Fruit fly (Drosophila melanogaster) whole organism, embryonic: Measurements from ENCODE around the gene CG46307.
A peak's percentile ranks its signal among the peaks of the same experiment; 100 is the strongest.

Source experiments
- Atf-2 ChIP-seq: fragments of 200-800 bp; sonication (Bioruptor generic); optimal IDR thresholded peaks from 2 replicates; lab custom pipeline; 2016; ENCODE audit warnings: missing biosample characterization, missing genetic modification characterization
- Bdp1 ChIP-seq: fragments of 200-800 bp; sonication (Bioruptor generic); optimal IDR thresholded peaks from 3 replicates; lab custom pipeline; 2016; ENCODE audit warnings: missing biosample characterization, missing genetic modification characterization
- CG10959 ChIP-seq: fragments of 200-800 bp; sonication (Bioruptor generic); IDR thresholded peaks from 2 replicates; pipeline ENCODE4 v1.3.6; 2022; ENCODE audit warnings: missing biosample characterization, missing genetic modification characterization
- CG11085 ChIP-seq: fragments of 200-800 bp; sonication (Bioruptor generic); IDR thresholded peaks from 2 replicates; pipeline ENCODE4 v1.3.6; 2022; ENCODE audit warnings: missing biosample characterization, missing genetic modification characterization
- CG11398 ChIP-seq: fragments of 200-800 bp; sonication (Bioruptor generic); optimal IDR thresholded peaks from 2 replicates; lab custom pipeline; 2016; ENCODE audit warnings: missing biosample characterization, missing genetic modification characterization
- CG12219 ChIP-seq: fragments of 200-800 bp; sonication (Bioruptor generic); optimal IDR thresholded peaks from 3 replicates; lab custom pipeline; 2018; ENCODE audit warnings: missing biosample characterization, mild to moderate bottlenecking, missing genetic modification characterization
- CG12744 ChIP-seq: fragments of 200-800 bp; sonication (Bioruptor generic); optimal IDR thresholded peaks from 2 replicates; lab custom pipeline; 2016; ENCODE audit warnings: missing biosample characterization, missing genetic modification characterization
- CG14860 ChIP-seq: fragments of 200-800 bp; sonication (Bioruptor generic); IDR thresholded peaks from 3 replicates; pipeline ENCODE4 v1.3.6; 2022; ENCODE audit warnings: missing biosample characterization, missing genetic modification characterization; ENCODE audit not compliant: partially characterized antibody
- CG16863 ChIP-seq: fragments of 200-800 bp; sonication (Bioruptor generic); optimal IDR thresholded peaks from 3 replicates; lab custom pipeline; 2016; ENCODE audit warnings: missing biosample characterization, missing genetic modification characterization
- CG1792 ChIP-seq: fragments of 200-800 bp; sonication (Bioruptor generic); optimal IDR thresholded peaks from 2 replicates; lab custom pipeline; 2016; ENCODE audit warnings: missing biosample characterization, missing genetic modification characterization
- CG18619 ChIP-seq: fragments of 200-800 bp; sonication (Bioruptor generic); optimal IDR thresholded peaks from 3 replicates; lab custom pipeline; 2017; ENCODE audit warnings: missing biosample characterization, mild to moderate bottlenecking, missing genetic modification characterization
- CG31224 ChIP-seq: fragments of 200-800 bp; sonication (Bioruptor generic); IDR thresholded peaks from 2 replicates; pipeline ENCODE4 v1.3.6; 2022; ENCODE audit warnings: missing biosample characterization, missing genetic modification characterization
- CG31365 ChIP-seq: fragments of 200-800 bp; sonication (Bioruptor generic); optimal IDR thresholded peaks from 2 replicates; lab custom pipeline; 2018; ENCODE audit warnings: missing biosample characterization, mild to moderate bottlenecking, missing genetic modification characterization
- CG4404 ChIP-seq: fragments of 200-800 bp; sonication (Bioruptor generic); IDR thresholded peaks from 2 replicates; pipeline ENCODE4 v1.3.6; 2022; ENCODE audit warnings: missing biosample characterization, missing genetic modification characterization
- CG7745 ChIP-seq: fragments of 200-800 bp; sonication (Bioruptor generic); optimal IDR thresholded peaks from 2 replicates; lab custom pipeline; 2018; ENCODE audit warnings: missing biosample characterization, mild to moderate bottlenecking, missing genetic modification characterization, moderate library complexity
- CG8478 ChIP-seq: fragments of >200 bp; optimal IDR thresholded peaks from 2 replicates; lab custom pipeline; 2018
- Dip3 ChIP-seq: fragments of 200-800 bp; sonication (Bioruptor generic); optimal IDR thresholded peaks from 3 replicates; lab custom pipeline; 2016; ENCODE audit warnings: missing biosample characterization, missing genetic modification characterization
- Fer1 ChIP-seq: fragments of 200-800 bp; sonication (Bioruptor generic); optimal IDR thresholded peaks from 2 replicates; lab custom pipeline; 2017; ENCODE audit warnings: missing biosample characterization, mild to moderate bottlenecking, missing genetic modification characterization
- Lhr ChIP-seq: fragments of 200-800 bp; sonication (Bioruptor generic); optimal IDR thresholded peaks from 3 replicates; lab custom pipeline; 2017; ENCODE audit warnings: mild to moderate bottlenecking, missing biosample characterization, missing genetic modification reagents, missing genetic modification characterization
- Lim3 ChIP-seq: fragments of 200-800 bp; sonication (Bioruptor generic); IDR thresholded peaks from 2 replicates; pipeline ENCODE4 v1.3.6; 2022; ENCODE audit warnings: missing biosample characterization, missing genetic modification characterization
- MBD-R2 ChIP-seq: fragments of 200-800 bp; sonication (Bioruptor generic); IDR thresholded peaks from 2 replicates; pipeline ENCODE4 v1.3.6; 2022; ENCODE audit warnings: missing biosample characterization, missing genetic modification characterization
- Myb ChIP-seq: fragments of 200-800 bp; sonication (Bioruptor generic); optimal IDR thresholded peaks from 2 replicates; lab custom pipeline; 2016; ENCODE audit warnings: missing biosample characterization, missing genetic modification characterization
- Oli ChIP-seq: fragments of 200-800 bp; sonication (Bioruptor generic); optimal IDR thresholded peaks from 2 replicates; lab custom pipeline; 2018; ENCODE audit warnings: missing biosample characterization, mild to moderate bottlenecking, missing genetic modification characterization, moderate library complexity
- PHDP ChIP-seq: fragments of 200-800 bp; sonication (Bioruptor generic); optimal IDR thresholded peaks from 3 replicates; lab custom pipeline; 2018; ENCODE audit warnings: missing biosample characterization, mild to moderate bottlenecking, missing genetic modification characterization, moderate library complexity
- Sox100B ChIP-seq: fragments of 200-800 bp; sonication (Bioruptor generic); optimal IDR thresholded peaks from 3 replicates; lab custom pipeline; 2018; ENCODE audit warnings: missing biosample characterization, mild to moderate bottlenecking, missing genetic modification characterization
- Stat92E ChIP-seq, 3 experiments: fragments of >200 bp in 2 of 3; fragments of 200-800 bp in 1 of 3; sonication (Bioruptor generic) in 1 of 3; optimal IDR thresholded peaks; 2 replicates each; lab custom pipeline; 2017 to 2019; ENCODE audit warnings: missing biosample characterization in 3 of 3, missing genetic modification characterization in 3 of 3, mild to moderate bottlenecking in 1 of 3, moderate library complexity in 1 of 3
- ara ChIP-seq: fragments of 200-800 bp; sonication (Bioruptor generic); IDR thresholded peaks from 2 replicates; pipeline ENCODE4 v1.3.6; 2022; ENCODE audit warnings: missing biosample characterization, missing genetic modification characterization
- cas ChIP-seq: fragments of 200-800 bp; sonication (Bioruptor generic); IDR thresholded peaks from 2 replicates; pipeline ENCODE4 v1.3.6; 2022; ENCODE audit warnings: missing biosample characterization, missing genetic modification characterization
- ci ChIP-seq: fragments of 200-800 bp; sonication (Bioruptor generic); IDR thresholded peaks from 3 replicates; pipeline ENCODE4 v1.3.6; 2022; ENCODE audit warnings: missing biosample characterization, missing genetic modification characterization
- corto ChIP-seq: fragments of 200-800 bp; sonication (Bioruptor generic); optimal IDR thresholded peaks from 2 replicates; lab custom pipeline; 2016; ENCODE audit warnings: missing biosample characterization, mild to moderate bottlenecking, missing genetic modification characterization, moderate library complexity
- danr ChIP-seq: fragments of 200-800 bp; sonication (Bioruptor generic); IDR thresholded peaks from 2 replicates; pipeline ENCODE4 v1.3.6; 2022; ENCODE audit warnings: missing biosample characterization, missing genetic modification characterization
- eve ChIP-seq, 2 experiments: fragments of >200 bp; optimal IDR thresholded peaks; 2 replicates each; lab custom pipeline; 2017; ENCODE audit warnings: missing biosample characterization in 2 of 2, missing genetic modification characterization in 2 of 2
- fd64A ChIP-seq: fragments of 200-800 bp; sonication (Bioruptor generic); optimal IDR thresholded peaks from 3 replicates; lab custom pipeline; 2018; ENCODE audit warnings: missing biosample characterization, mild to moderate bottlenecking, missing genetic modification characterization
- fd96Cb ChIP-seq: fragments of 200-800 bp; sonication (Bioruptor generic); optimal IDR thresholded peaks from 2 replicates; lab custom pipeline; 2018; ENCODE audit warnings: missing biosample characterization, mild to moderate bottlenecking, missing genetic modification characterization, moderate library complexity
- gcm ChIP-seq: fragments of 200-800 bp; sonication (Bioruptor generic); optimal IDR thresholded peaks from 2 replicates; lab custom pipeline; 2019; ENCODE audit warnings: missing biosample characterization, mild to moderate bottlenecking, missing genetic modification characterization, moderate library complexity
- gfzf ChIP-seq: fragments of 200-800 bp; sonication (Bioruptor generic); optimal IDR thresholded peaks from 2 replicates; lab custom pipeline; 2016; ENCODE audit warnings: missing biosample characterization, mild to moderate bottlenecking, missing genetic modification characterization, moderate library complexity
- ind ChIP-seq: fragments of 200-800 bp; sonication (Bioruptor generic); optimal IDR thresholded peaks from 3 replicates; lab custom pipeline; 2016; ENCODE audit warnings: missing biosample characterization, missing genetic modification characterization
- jumu ChIP-seq: fragments of 200-800 bp; sonication (Bioruptor generic); optimal IDR thresholded peaks from 3 replicates; lab custom pipeline; 2016; ENCODE audit warnings: missing biosample characterization, missing genetic modification characterization
- lab ChIP-seq: fragments of 200-800 bp; sonication (Bioruptor generic); optimal IDR thresholded peaks from 3 replicates; lab custom pipeline; 2017; ENCODE audit warnings: missing biosample characterization, missing genetic modification characterization, mild to moderate bottlenecking, moderate library complexity, missing genetic modification reagents
- mirr ChIP-seq: fragments of 200-800 bp; sonication (Bioruptor generic); optimal IDR thresholded peaks from 3 replicates; lab custom pipeline; 2018; ENCODE audit warnings: missing biosample characterization, mild to moderate bottlenecking, missing genetic modification characterization
- mld ChIP-seq: fragments of 200-800 bp; sonication (Bioruptor generic); IDR thresholded peaks from 3 replicates; pipeline ENCODE4 v1.3.6; 2022; ENCODE audit warnings: missing biosample characterization, missing genetic modification characterization; ENCODE audit not compliant: partially characterized antibody
- nau ChIP-seq: fragments of 200-800 bp; sonication (Bioruptor generic); optimal IDR thresholded peaks from 3 replicates; lab custom pipeline; 2017; ENCODE audit warnings: missing biosample characterization, mild to moderate bottlenecking, missing genetic modification characterization, missing genetic modification reagents
- nmo ChIP-seq: fragments of 200-800 bp; sonication (Bioruptor generic); optimal IDR thresholded peaks from 2 replicates; lab custom pipeline; 2018; ENCODE audit warnings: missing biosample characterization, mild to moderate bottlenecking, missing genetic modification characterization, moderate library complexity
- run ChIP-seq: fragments of 200-800 bp; sonication (Bioruptor generic); optimal IDR thresholded peaks from 3 replicates; lab custom pipeline; 2018; ENCODE audit warnings: missing biosample characterization, mild to moderate bottlenecking, missing genetic modification characterization
- sima ChIP-seq: fragments of 200-800 bp; sonication (Bioruptor generic); optimal IDR thresholded peaks from 2 replicates; lab custom pipeline; 2016; ENCODE audit warnings: missing biosample characterization, missing genetic modification characterization
- so ChIP-seq: fragments of 200-800 bp; sonication (Bioruptor generic); IDR thresholded peaks from 3 replicates; pipeline ENCODE4 v1.3.6; 2022; ENCODE audit warnings: missing biosample characterization, missing genetic modification characterization
- stc ChIP-seq: fragments of 200-800 bp; sonication (Bioruptor generic); IDR thresholded peaks from 2 replicates; pipeline ENCODE4 v1.3.6; 2022; ENCODE audit warnings: missing biosample characterization, missing genetic modification characterization
- usp ChIP-seq: fragments of >200 bp; optimal IDR thresholded peaks from 2 replicates; lab custom pipeline; 2017; ENCODE audit warnings: missing biosample characterization, missing genetic modification characterization
- yki ChIP-seq: fragments of >200 bp; optimal IDR thresholded peaks from 3 replicates; lab custom pipeline; 2018
- zen ChIP-seq: fragments of 200-800 bp; sonication (Bioruptor generic); optimal IDR thresholded peaks from 3 replicates; lab custom pipeline; 2018; ENCODE audit warnings: missing biosample characterization, mild to moderate bottlenecking, missing genetic modification characterization, moderate library complexity

The CG46307 gene

dm6 chr2L:21168295-21169159 lies 64.2 kb downstream of the CG46307 start, which contains the start of the genes mAcon1, CG43345 and CG43346 (continued):
- TF ChIP-seq CG12744 (GFP tag; lab: Kevin White, UChicago) (peak; percentile 70), Atf-2 (GFP tag; lab: Kevin White, UChicago) (peak; percentile 84), Myb (GFP tag; lab: Kevin White, UChicago) (peak; percentile 87), so (GFP tag; lab: Robert Waterston, UW) (no peak), Lhr (peak; percentile 56), ara (no peak), stc (GFP tag; lab: Robert Waterston, UW) (no peak), CG8478 (lab: Kevin White, UChicago) (no peak), CG31224 (GFP tag; lab: Robert Waterston, UW) (peak; percentile 56), MBD-R2 (GFP tag; lab: Robert Waterston, UW) (peak; percentile 76), gfzf (GFP tag; lab: Kevin White, UChicago) (peak; percentile 39), CG4404 (GFP tag; lab: Robert Waterston, UW) (peak; percentile 80), ind (GFP tag; lab: Kevin White, UChicago) (peak; percentile 83), sima (GFP tag; lab: Kevin White, UChicago) (peak; percentile 72), CG14860 (GFP tag; lab: Robert Waterston, UW) (no peak), eve (GFP tag; optimal IDR thresholded peaks at IDR 0.05; lab: Kevin White, UChicago) (no peak), Oli (peak; percentile 75), CG11398 (GFP tag; lab: Kevin White, UChicago) (peak; percentile 79), danr (GFP tag; lab: Robert Waterston, UW) (peak; percentile 66; the same call in 1 of the 2 replicates), CG16863 (GFP tag; lab: Kevin White, UChicago) (peak; percentile 81), jumu (GFP tag; lab: Kevin White, UChicago) (peak; percentile 92), Dip3 (GFP tag; lab: Kevin White, UChicago) (peak; percentile 93), Stat92E (GFP tag; optimal IDR thresholded peaks at IDR 0.05; lab: Kevin White, UChicago) (no peak), CG7745 (tag; lab: Kevin White, UChicago) (no peak), mirr (GFP tag; lab: Kevin White, UChicago) (peak; percentile 46), CG11085 (GFP tag; lab: Robert Waterston, UW) (peak; percentile 35; the same call in 1 of the 2 replicates), Bdp1 (peak; percentile 86), usp (GFP tag; lab: Kevin White, UChicago) (no peak), lab (GFP tag; lab: Kevin White, UChicago) (no peak), PHDP (peak; percentile 59), zen (tag; lab: Kevin White, UChicago) (peak; percentile 75), CG18619 (GFP tag; lab: Kevin White, UChicago) (peak; percentile 78), mld (no peak), nau (GFP tag; lab: Kevin White, UChicago) (no peak), fd64A (GFP tag; lab: Kevin White, UChicago) (no peak), yki (lab: Kevin White, UChicago) (no peak), CG1792 (peak; percentile 83), CG12219 (GFP tag; lab: Kevin White, UChicago) (peak; percentile 60), cas (GFP tag; lab: Robert Waterston, UW) (0 out of 2 replicates have a peak, but pooled peaks have one; percentile 6), nmo (GFP tag; lab: Kevin White, UChicago) (peak; percentile 87), Lim3 (GFP tag; lab: Robert Waterston, UW) (no peak), ci (no peak), gcm (GFP tag; lab: Kevin White, UChicago) (no peak), CG10959 (GFP tag; lab: Robert Waterston, UW) (peak; percentile 53; the same call in 1 of the 2 replicates), Fer1 (peak; percentile 89), fd96Cb (tag; lab: Kevin White, UChicago) (peak; percentile 54), CG31365 (tag; lab: Kevin White, UChicago) (no peak), corto (GFP tag; lab: Kevin White, UChicago) (no peak), run (tag; lab: Kevin White, UChicago) (no peak), Sox100B (GFP tag; lab: Kevin White, UChicago) (peak; percentile 79)
